Worm (Caenorhabditis elegans): Measurements from ENCODE around the gene str-208.

ce11 chrV:4964671-4965420 is 8.2 kb downstream of the str-208 start:
- TF ChIP-seq flt-1 (GFP tag; IDR thresholded peaks at IDR 0.05), result no peak
- no peak for TF ChIP-seq tbx-11 (GFP tag; IDR thresholded peaks at IDR 0.05)
- no peak for TF ChIP-seq sea-1 (GFP tag; conservative IDR thresholded peaks at IDR 0.05)
- no peak for TF ChIP-seq F13C5.2 (tag; optimal IDR thresholded peaks at IDR 0.05)

Measured in whole organism, early embryonic.